Worm (Caenorhabditis elegans): ENCODE measurements around the gene rnh-1.2.

The rnh-1.2 gene

ce11 chrII:9797664-9798063 is 44.2 kb downstream of the rnh-1.2 start, which contains the start of gene cyp-13A4:
Gene cyp-13A4, minus strand, starts transcription at chrII:9797740.
- no peak for TF ChIP-seq isw-1 (GFP tag; IDR thresholded peaks at IDR 0.05)
- no peak for TF ChIP-seq fkh-8 (tag; optimal IDR thresholded peaks at IDR 0.05)
- TF ChIP-seq ceh-8 (GFP tag; optimal IDR thresholded peaks at IDR 0.05) = no peak
- no peak for TF ChIP-seq lin-13 (GFP tag; optimal IDR thresholded peaks at IDR 0.05)
- TF ChIP-seq ets-5 (GFP tag; IDR thresholded peaks at IDR 0.05) = no peak
- no peak for TF ChIP-seq egl-13 (tag; optimal IDR thresholded peaks at IDR 0.05)
- TF ChIP-seq elt-3 (tag; optimal IDR thresholded peaks at IDR 0.05) = no peak
- no peak for TF ChIP-seq tbx-2 (tag; optimal IDR thresholded peaks at IDR 0.05)
- no peak for TF ChIP-seq hpl-2 (GFP tag; optimal IDR thresholded peaks at IDR 0.05)
- no peak for TF ChIP-seq nhr-77 (tag; optimal IDR thresholded peaks at IDR 0.05)
- no peak for TF ChIP-seq efl-3 (GFP tag; optimal IDR thresholded peaks at IDR 0.05)
- TF ChIP-seq ces-1 (GFP tag; optimal IDR thresholded peaks at IDR 0.05) = no peak
- TF ChIP-seq jun-1 (tag; optimal IDR thresholded peaks at IDR 0.05) = no peak
- TF ChIP-seq sup-37 (GFP tag; optimal IDR thresholded peaks at IDR 0.05) = no peak
- no peak for TF ChIP-seq snu-23 (GFP tag; optimal IDR thresholded peaks at IDR 0.05)
- TF ChIP-seq skn-1 (tag; optimal IDR thresholded peaks at IDR 0.05) = no peak
- TF ChIP-seq vab-15 (tag; optimal IDR thresholded peaks at IDR 0.05) = no peak
- TF ChIP-seq pag-3 (tag; optimal IDR thresholded peaks at IDR 0.05; ENCODE audit: borderline replicate concordance, insufficient read depth) = no peak
- TF ChIP-seq lin-14 (GFP tag; optimal IDR thresholded peaks at IDR 0.05) = no peak

- peak; percentile 70 for TF ChIP-seq nhr-20 (tag; optimal IDR thresholded peaks at IDR 0.05)
- TF ChIP-seq nhr-77 (tag; optimal IDR thresholded peaks at IDR 0.05) = no peak
Observed at ce11 chrII:9793197-9793596, 48.6 kb downstream of the rnh-1.2 start, which contains the start of gene cyp-13A3. Gene cyp-13A3, minus strand, starts transcription at chrII:9793297.

ce11 chrII:9791185-9791584 is 50.6 kb downstream of the rnh-1.2 start:
- TF ChIP-seq unc-30 (tag; optimal IDR thresholded peaks at IDR 0.05) (no peak), tlp-1 (tag; optimal IDR thresholded peaks at IDR 0.05) (no peak), ztf-4 (tag; optimal IDR thresholded peaks at IDR 0.05) (no peak), nhr-71 (tag; optimal IDR thresholded peaks at IDR 0.05) (peak; percentile 40), pqm-1 (tag; optimal IDR thresholded peaks at IDR 0.05) (peak; percentile 81), nhr-20 (tag; optimal IDR thresholded peaks at IDR 0.05) (peak; percentile 62), lin-35 (GFP tag; optimal IDR thresholded peaks at IDR 0.05) (peak in 1 of 2 experiments; percentile 45), ama-1 (optimal IDR thresholded peaks at IDR 0.05) (no peak), jun-1 (tag; optimal IDR thresholded peaks at IDR 0.05) (peak; percentile 32), efl-1 (optimal IDR thresholded peaks at IDR 0.05) (no peak), efl-1 (GFP tag; optimal IDR thresholded peaks at IDR 0.05 in 1 of 2) (peak in 1 of 2 experiments; percentile 4), nhr-90 (tag; optimal IDR thresholded peaks at IDR 0.05; ENCODE audit: poor library complexity) (peak; percentile 14), hpl-2 (GFP tag; optimal IDR thresholded peaks at IDR 0.05) (no peak), lin-14 (GFP tag; optimal IDR thresholded peaks at IDR 0.05) (peak; percentile 31), aly-2 (tag; optimal IDR thresholded peaks at IDR 0.05) (no peak), elt-2 (tag; optimal IDR thresholded peaks at IDR 0.05) (peak; percentile 95)
